Fruit fly (Drosophila melanogaster) whole organism, prepupa: ENCODE results near the gene nxf4.

Experiments
- CG11902 ChIP-seq: fragments of 200-800 bp; sonication (Bioruptor generic); optimal IDR thresholded peaks from 3 replicates; lab custom pipeline; 2016; ENCODE audit warnings: missing biosample characterization, missing genetic modification characterization
- CG31627 ChIP-seq: fragments of 200-800 bp; sonication (Bioruptor generic); optimal IDR thresholded peaks from 3 replicates; lab custom pipeline; 2016; ENCODE audit warnings: missing biosample characterization, missing genetic modification characterization
- CG6854 ChIP-seq: fragments of 200-800 bp; sonication (Bioruptor generic); optimal IDR thresholded peaks from 2 replicates; lab custom pipeline; 2017; ENCODE audit warnings: missing biosample characterization, mild to moderate bottlenecking, missing genetic modification characterization
- Sox15 ChIP-seq: fragments of 200-800 bp; sonication (Bioruptor generic); optimal IDR thresholded peaks from 3 replicates; lab custom pipeline; 2016; ENCODE audit warnings: missing biosample characterization, missing genetic modification characterization
- eg ChIP-seq: fragments of 200-800 bp; sonication (Bioruptor generic); IDR thresholded peaks from 3 replicates; pipeline ENCODE4 v1.3.6; 2022; ENCODE audit warnings: missing biosample characterization, missing genetic modification characterization
- salr ChIP-seq, 2 experiments: fragments of 200-800 bp; sonication (Bioruptor generic); optimal IDR thresholded peaks; 3 replicates each; lab custom pipeline; 2016 to 2018; ENCODE audit warnings: missing biosample characterization in 2 of 2, missing genetic modification characterization in 2 of 2, mild to moderate bottlenecking in 1 of 2

DNA sequence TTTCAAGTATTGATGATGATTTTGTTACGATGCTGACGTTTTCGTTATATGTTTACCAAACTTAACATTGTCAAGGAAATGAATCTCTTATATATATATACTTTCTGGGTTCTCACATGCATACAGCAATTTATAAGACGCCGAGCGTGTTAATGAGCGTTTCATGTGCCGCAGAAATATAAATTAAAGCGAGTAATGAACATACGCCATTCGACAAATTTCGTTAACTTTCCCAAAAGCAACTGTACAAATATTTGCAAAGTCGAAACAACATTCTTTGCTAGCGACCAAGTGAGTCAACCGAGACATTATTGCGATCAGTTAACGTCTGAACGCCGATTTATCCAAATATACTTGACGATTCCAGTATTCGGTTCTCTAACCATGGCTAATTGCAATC is 1.8 kb upstream of the nxf4 start, which contains the start of gene CG31496:
- no peak for TF ChIP-seq Sox15 (GFP tag; lab: Kevin White, UChicago)
- TF ChIP-seq CG11902 (GFP tag; lab: Kevin White, UChicago), result no peak
- no peak for TF ChIP-seq CG31627
- no peak for TF ChIP-seq salr (GFP tag; optimal IDR thresholded peaks at IDR 0.05; lab: Kevin White, UChicago)
- TF ChIP-seq CG6854 (GFP tag; lab: Kevin White, UChicago), result no peak
- no peak for TF ChIP-seq eg (GFP tag; lab: Robert Waterston, UW)
